Worm (Caenorhabditis elegans) whole organism, midembryonic: ENCODE data around the gene F34D10.8.

ENCODE experiments used
- T22C8.4 ChIP-seq: fragments of 200-800 bp; sonication (Bioruptor generic); IDR thresholded peaks from 2 replicates; pipeline ENCODE4 v1.3.6; 2022; ENCODE audit warnings: missing genetic modification characterization, missing compliant biosample characterization
- cog-1 ChIP-seq: sonication (generic microtip); optimal IDR thresholded peaks from 2 replicates; lab custom pipeline; 2016; ENCODE audit warnings: missing genetic modification characterization, missing compliant biosample characterization
- flt-1 ChIP-seq: fragments of 200-800 bp; sonication (Bioruptor generic); IDR thresholded peaks from 2 replicates; pipeline ENCODE4 v1.3.6; 2022; ENCODE audit warnings: missing genetic modification characterization, missing compliant biosample characterization
- klf-2 ChIP-seq: fragments of 200-800 bp; sonication (Bioruptor generic); conservative IDR thresholded peaks from 2 replicates; pipeline ENCODE4 v1.3.6; 2022; ENCODE audit warnings: missing genetic modification reagents, missing genetic modification characterization, missing compliant biosample characterization
- med-1 ChIP-seq: sonication (generic microtip); optimal IDR thresholded peaks from 2 replicates; lab custom pipeline; 2017; ENCODE audit warnings: missing genetic modification characterization, mild to moderate bottlenecking, missing compliant biosample characterization, antibody characterized with exemption, missing genetic modification reagents; ENCODE audit not compliant: insufficient read depth
- tab-1 ChIP-seq: fragments of 200-800 bp; sonication (Bioruptor generic); IDR thresholded peaks from 2 replicates; pipeline ENCODE4 v1.3.6; 2022; ENCODE audit warnings: missing genetic modification characterization, missing compliant biosample characterization
- ztf-23 ChIP-seq: fragments of 200-800 bp; sonication (Bioruptor generic); IDR thresholded peaks from 2 replicates; pipeline ENCODE4 v1.3.6; 2022; ENCODE audit warnings: missing genetic modification reagents, missing genetic modification characterization, missing compliant biosample characterization
- ztf-29 ChIP-seq: fragments of 200-800 bp; sonication (Bioruptor generic); IDR thresholded peaks from 2 replicates; pipeline ENCODE4 v1.3.6; 2022; ENCODE audit warnings: missing genetic modification reagents, missing genetic modification characterization, missing compliant biosample characterization

DNA sequence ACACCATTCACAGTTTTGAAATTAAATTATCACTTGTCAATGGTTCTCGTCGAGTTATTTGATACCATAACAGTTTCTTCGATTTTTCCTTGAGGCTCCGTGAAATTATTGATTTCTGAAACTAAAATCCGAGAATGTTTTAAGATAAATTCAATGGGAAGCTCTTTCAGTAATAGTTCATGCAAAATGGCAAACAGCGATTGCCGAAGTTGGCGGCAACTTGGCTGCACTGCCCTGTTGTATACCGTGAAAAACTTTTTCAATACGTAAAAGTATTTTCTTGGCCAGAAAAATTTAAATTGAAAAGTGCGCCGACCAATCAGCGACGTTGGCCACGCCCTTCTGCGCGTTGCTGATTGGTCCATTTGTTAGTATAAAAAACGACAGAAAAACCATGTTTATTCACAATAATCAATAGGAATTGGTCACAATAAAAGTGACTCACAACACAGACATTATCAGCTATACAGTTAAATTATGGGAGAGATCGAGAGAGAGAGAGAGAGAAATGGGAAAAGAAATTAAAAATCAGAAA lies 47.6 kb upstream of the F34D10.8 start:
- no peak for TF ChIP-seq klf-2 (GFP tag; lab: Robert Waterston, UW)
- TF ChIP-seq T22C8.4: no peak
- no peak for TF ChIP-seq tab-1 (GFP tag; lab: Robert Waterston, UW)
- TF ChIP-seq flt-1 (GFP tag; lab: Robert Waterston, UW): no peak
- TF ChIP-seq cog-1: no peak
- TF ChIP-seq med-1 (GFP tag; lab: Kevin White, UChicago): no peak
- no peak for TF ChIP-seq ztf-29 (GFP tag; lab: Robert Waterston, UW)
- no peak for TF ChIP-seq ztf-23 (GFP tag; lab: Robert Waterston, UW)
